Worm (Caenorhabditis elegans) whole organism, L4/young adult: ENCODE measurements around the gene ZC404.16.

Experiments
- W03F9.2 ChIP-seq: fragments of 150-350 bp; optimal IDR thresholded peaks from 2 replicates; lab custom pipeline; 2014; ENCODE audit warnings: missing biosample characterization, missing genetic modification characterization
- dao-5 ChIP-seq: sonication (generic microtip); optimal IDR thresholded peaks from 2 replicates; lab custom pipeline; 2016; ENCODE audit warnings: missing genotype, missing genetic modification characterization, moderate library complexity, missing compliant biosample characterization
- him-1 ChIP-seq: sonication (generic microtip); optimal IDR thresholded peaks from 2 replicates; lab custom pipeline; 2016; ENCODE audit warnings: missing genotype, missing genetic modification reagents, missing genetic modification characterization, missing compliant biosample characterization

DNA sequence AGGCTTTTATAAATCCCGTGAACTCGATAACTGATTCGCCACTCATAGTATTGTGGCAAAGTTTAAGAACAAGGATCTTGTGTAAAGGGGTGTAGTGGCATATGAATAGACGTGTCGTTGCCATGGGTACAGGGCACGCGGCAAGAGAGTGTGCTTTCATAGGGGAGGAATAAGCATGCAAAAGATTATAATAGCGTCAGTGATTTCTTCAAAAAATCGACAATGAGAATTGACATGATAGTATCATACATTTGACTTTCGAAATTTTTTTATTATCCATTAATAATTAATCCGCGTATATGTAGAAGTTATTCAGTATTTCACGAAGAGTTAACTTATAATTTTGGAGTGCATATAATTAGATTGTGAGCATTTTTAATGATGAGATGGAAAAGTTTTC, 8.7 kb downstream of the ZC404.16 start, which contains the start of gene bbs-8:
- TF ChIP-seq dao-5 (tag; lab: Kevin White, UChicago) (no peak), him-1 (no peak), W03F9.2 (tag; lab: Kevin White, UChicago) (no peak)
